Worm (Caenorhabditis elegans): ENCODE measurements around the gene clec-151.

- TF ChIP-seq ceh-40 (GFP tag; IDR thresholded peaks at IDR 0.05) (no peak), snpc-4 (GFP tag; optimal IDR thresholded peaks at IDR 0.05) (no peak), snpc-4 (tag; optimal IDR thresholded peaks at IDR 0.05) (no peak), pha-4 (tag; optimal IDR thresholded peaks at IDR 0.05) (no peak), mxl-1 (tag; optimal IDR thresholded peaks at IDR 0.05) (no peak), F52B5.7 (tag; optimal IDR thresholded peaks at IDR 0.05) (no peak)
Observed at ce11 chrIII:4679963-4680484, 51.8 kb downstream of the clec-151 start, which contains the start of gene srg-11.

All from whole organism, young adult.